Worm (Caenorhabditis elegans) whole organism, L4/young adult: Measurements from ENCODE around the gene F40H3.3.

Experiments
- dao-5 ChIP-seq: sonication (generic microtip); optimal IDR thresholded peaks from 2 replicates; lab custom pipeline; 2016; ENCODE audit warnings: missing genotype, missing genetic modification characterization, moderate library complexity, missing compliant biosample characterization
- him-1 ChIP-seq: sonication (generic microtip); optimal IDR thresholded peaks from 2 replicates; lab custom pipeline; 2016; ENCODE audit warnings: missing genotype, missing genetic modification reagents, missing genetic modification characterization, missing compliant biosample characterization

DNA sequence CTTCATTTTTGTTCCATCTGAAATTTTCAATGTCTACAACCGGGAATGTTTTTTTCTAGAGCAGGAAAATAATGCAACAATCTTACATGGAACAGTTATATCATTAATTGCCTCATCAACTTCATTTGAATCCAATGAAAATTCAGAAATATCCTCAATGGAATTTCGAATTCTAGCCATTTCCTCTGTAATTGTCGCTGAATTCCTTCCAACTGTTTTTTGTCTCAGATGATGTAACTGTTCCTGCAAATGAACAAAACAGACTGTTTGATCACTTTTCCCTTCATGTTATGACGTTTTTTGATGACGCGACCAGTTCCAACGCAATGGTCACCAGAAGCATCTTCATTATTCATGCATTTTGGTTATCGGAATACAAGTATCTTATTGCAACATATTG is 50.2 kb downstream of the F40H3.3 start:
- TF ChIP-seq dao-5 (tag; lab: Kevin White, UChicago) (no peak), him-1 (tag; lab: Kevin White, UChicago) (no peak)
